Worm (Caenorhabditis elegans): ENCODE results near the gene rgs-5.
A peak's percentile ranks its signal among the peaks of the same experiment; 100 is the strongest.

The rgs-5 gene

DNA sequence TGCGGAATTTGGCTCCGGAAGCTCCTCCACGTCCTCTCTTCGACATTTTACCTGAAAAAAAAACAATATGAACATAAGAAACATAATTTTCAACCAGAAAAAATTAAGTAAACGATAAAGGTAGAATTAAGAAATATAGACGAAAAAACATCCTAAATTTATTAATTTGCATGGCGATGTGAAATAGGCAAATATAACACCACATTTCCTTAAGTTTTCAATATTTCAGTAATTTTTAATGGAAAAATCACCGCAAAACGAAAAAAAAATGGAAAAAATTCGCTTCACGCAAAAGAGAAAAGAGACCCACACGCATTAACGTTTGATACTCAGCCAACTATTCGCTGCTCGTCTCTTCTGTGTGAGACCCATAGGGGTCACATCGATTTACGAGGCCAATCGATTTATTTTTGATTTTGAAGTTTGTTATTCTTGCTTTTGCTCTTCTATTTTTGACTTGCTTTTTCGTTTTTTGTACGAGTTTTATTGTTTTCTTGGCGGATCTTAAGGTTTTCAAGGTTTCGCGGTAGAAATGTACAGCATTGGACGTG lies 7.8 kb downstream of the rgs-5 start, which contains the start of gene rpl-23 (continued):
- TF ChIP-seq nhr-90 (tag; optimal IDR thresholded peaks at IDR 0.05) (no peak), egl-44 (GFP tag; IDR thresholded peaks at IDR 0.05) (no peak), madf-6 (GFP tag; IDR thresholded peaks at IDR 0.05) (peak; percentile 80), ZK185.1 (tag; optimal IDR thresholded peaks at IDR 0.05; ENCODE audit: poor library complexity, severe bottlenecking) (peak; percentile 81), nhr-80 (tag; optimal IDR thresholded peaks at IDR 0.05) (peak; percentile 5), Y53F4B.3 (GFP tag; IDR thresholded peaks at IDR 0.05) (no peak), B0035.1 (tag; optimal IDR thresholded peaks at IDR 0.05) (no peak), bed-2 (GFP tag; IDR thresholded peaks at IDR 0.05) (no peak), ekl-4 (GFP tag; IDR thresholded peaks at IDR 0.05) (peak; percentile 67; the same call in 1 of the 2 replicates), snpc-3.4 (tag; optimal IDR thresholded peaks at IDR 0.05) (peak; percentile 87), F22D6.2 (tag; optimal IDR thresholded peaks at IDR 0.05) (no peak), repo-1 (tag; optimal IDR thresholded peaks at IDR 0.05) (no peak), hmg-1.2 (GFP tag; IDR thresholded peaks at IDR 0.05) (peak; percentile 87), B0261.1 (tag; optimal IDR thresholded peaks at IDR 0.05) (no peak), lsy-27 (tag; optimal IDR thresholded peaks at IDR 0.05; ENCODE audit: borderline replicate concordance, insufficient read depth) (peak; percentile 53), ztf-26 (tag; optimal IDR thresholded peaks at IDR 0.05) (no peak), F37B4.10 (GFP tag; IDR thresholded peaks at IDR 0.05) (no peak), sea-2 (GFP tag; IDR thresholded peaks at IDR 0.05) (no peak), ceh-58 (GFP tag; IDR thresholded peaks at IDR 0.05) (no peak), tbp1 (GFP tag; optimal IDR thresholded peaks at IDR 0.05) (peak; percentile 61), nhr-120 (GFP tag; IDR thresholded peaks at IDR 0.05) (no peak), lin-26 (GFP tag; IDR thresholded peaks at IDR 0.05) (no peak), egl-18 (GFP tag; IDR thresholded peaks at IDR 0.05) (no peak), tlf-1 (GFP tag; optimal IDR thresholded peaks at IDR 0.05) (peak; percentile 67), ceh-100 (GFP tag; IDR thresholded peaks at IDR 0.05) (no peak), zfh-2 (GFP tag; conservative IDR thresholded peaks at IDR 0.05) (no peak), Y95B8A.8 (GFP tag; IDR thresholded peaks at IDR 0.05) (peak; percentile 74; the same call in 1 of the 2 replicates), ets-4 (GFP tag; optimal IDR thresholded peaks at IDR 0.05) (no peak), attf-6 (GFP tag; IDR thresholded peaks at IDR 0.05) (no peak), hmg-20 (GFP tag; IDR thresholded peaks at IDR 0.05) (no peak), attf-3 (GFP tag; conservative IDR thresholded peaks at IDR 0.05) (peak; percentile 57), tbx-9 (tag; optimal IDR thresholded peaks at IDR 0.05; ENCODE audit: borderline replicate concordance) (no peak), K12H6.12 (tag; optimal IDR thresholded peaks at IDR 0.05) (peak; percentile 59), F49E8.2 (tag; optimal IDR thresholded peaks at IDR 0.05; ENCODE audit: insufficient read depth) (peak; percentile 82), C17E4.6 (GFP tag; IDR thresholded peaks at IDR 0.05) (no peak), ztf-25 (GFP tag; IDR thresholded peaks at IDR 0.05) (no peak), efl-1 (GFP tag; optimal IDR thresholded peaks at IDR 0.05) (peak; percentile 65), akir-1 (GFP tag; optimal IDR thresholded peaks at IDR 0.05) (no peak), Y67H2A.10 (GFP tag; conservative IDR thresholded peaks at IDR 0.05) (no peak), gei-17 (GFP tag; optimal IDR thresholded peaks at IDR 0.05) (no peak), F57C9.4 (tag; optimal IDR thresholded peaks at IDR 0.05) (no peak), unc-130 (GFP tag; optimal IDR thresholded peaks at IDR 0.05) (no peak), mxl-1 (tag; optimal IDR thresholded peaks at IDR 0.05) (no peak), snpc-1.3 (tag; optimal IDR thresholded peaks at IDR 0.05; ENCODE audit: insufficient read depth) (peak; percentile 78), rpc-1 (optimal IDR thresholded peaks at IDR 0.05) (no peak), rpc-1 (tag; optimal IDR thresholded peaks at IDR 0.05) (no peak), ceh-40 (GFP tag; IDR thresholded peaks at IDR 0.05) (no peak), D2030.7 (GFP tag; IDR thresholded peaks at IDR 0.05) (peak; percentile 77), ccch-3 (GFP tag; optimal IDR thresholded peaks at IDR 0.05) (no peak)
